Worm (Caenorhabditis elegans) whole organism, L4 larva: ENCODE measurements around the gene B0491.6.
A peak's percentile ranks its signal among the peaks of the same experiment; 100 is the strongest.

ENCODE experiments used
- D1046.2 ChIP-seq: fragments of 200-800 bp; sonication (Bioruptor generic); IDR thresholded peaks from 2 replicates; pipeline ENCODE4 v1.3.6; 2022; ENCODE audit warnings: missing genetic modification characterization, missing compliant biosample characterization
- F10B5.3 ChIP-seq: sonication (generic microtip); optimal IDR thresholded peaks from 2 replicates; lab custom pipeline; 2016; ENCODE audit warnings: mild to moderate bottlenecking, missing genetic modification characterization, missing compliant biosample characterization
- F37D6.2 ChIP-seq: sonication (generic microtip); optimal IDR thresholded peaks from 2 replicates; lab custom pipeline; 2016; ENCODE audit warnings: mild to moderate bottlenecking, missing genetic modification characterization, missing compliant biosample characterization
- F49E8.2 ChIP-seq: sonication (generic microtip); optimal IDR thresholded peaks from 2 replicates; lab custom pipeline; 2016; ENCODE audit warnings: missing compliant biosample characterization, mild to moderate bottlenecking, missing genetic modification characterization, borderline replicate concordance
- T26A8.4 ChIP-seq: fragments of 200-800 bp; sonication (Bioruptor generic); IDR thresholded peaks from 2 replicates; pipeline ENCODE4 v1.3.6; 2022; ENCODE audit warnings: missing genetic modification characterization, missing compliant biosample characterization
- Y105C5A.15 ChIP-seq: fragments of 200-800 bp; sonication (Bioruptor generic); IDR thresholded peaks from 2 replicates; pipeline ENCODE4 v1.3.6; 2022; ENCODE audit warnings: missing genetic modification characterization, missing compliant biosample characterization
- Y48G9A.11 ChIP-seq: fragments of 200-800 bp; sonication (Bioruptor generic); IDR thresholded peaks from 2 replicates; pipeline ENCODE4 v1.3.6; 2022; ENCODE audit warnings: missing genetic modification reagents, missing genetic modification characterization, missing compliant biosample characterization
- Y5F2A.4 ChIP-seq: fragments of 200-800 bp; sonication (Bioruptor generic); optimal IDR thresholded peaks from 2 replicates; lab custom pipeline; 2018; ENCODE audit warnings: mild to moderate bottlenecking, missing genetic modification characterization, missing compliant biosample characterization
- Y75B8A.6 ChIP-seq: fragments of 200-800 bp; sonication (Bioruptor generic); IDR thresholded peaks from 2 replicates; pipeline ENCODE4 v1.3.6; 2022; ENCODE audit warnings: missing genetic modification reagents, missing genetic modification characterization, missing compliant biosample characterization
- ZK546.5 ChIP-seq, 2 experiments: sonication (generic microtip); optimal IDR thresholded peaks; 2 replicates each; lab custom pipeline; 2017; ENCODE audit warnings: missing biosample characterization in 2 of 2, missing genetic modification characterization in 2 of 2
- aly-2 ChIP-seq: sonication (generic microtip); optimal IDR thresholded peaks from 2 replicates; lab custom pipeline; 2018; ENCODE audit warnings: missing biosample characterization, missing genetic modification characterization
- ama-1 ChIP-seq: fragments of 150-350 bp; optimal IDR thresholded peaks from 2 replicates; lab custom pipeline; 2014; ENCODE audit warnings: inconsistent platforms, mixed read lengths
- attf-4 ChIP-seq: sonication (generic microtip); optimal IDR thresholded peaks from 3 replicates; lab custom pipeline; 2017; ENCODE audit warnings: missing biosample characterization, missing genetic modification characterization
- ceh-44 ChIP-seq: fragments of 200-800 bp; sonication (Bioruptor generic); IDR thresholded peaks from 2 replicates; pipeline ENCODE4 v1.3.6; 2022; ENCODE audit warnings: missing genetic modification reagents, missing genetic modification characterization, missing compliant biosample characterization
- daf-12 ChIP-seq: fragments of 150-350 bp; optimal IDR thresholded peaks from 2 replicates; lab custom pipeline; 2014; ENCODE audit warnings: missing biosample characterization, missing genetic modification reagents, missing genetic modification characterization
- daf-19 ChIP-seq: fragments of 200-800 bp; sonication (Bioruptor generic); conservative IDR thresholded peaks from 2 replicates; pipeline ENCODE4 v1.3.6; 2022; ENCODE audit warnings: missing genetic modification characterization, missing compliant biosample characterization
- daf-8 ChIP-seq: fragments of 200-800 bp; sonication (Bioruptor generic); IDR thresholded peaks from 2 replicates; pipeline ENCODE4 v1.3.6; 2022; ENCODE audit warnings: missing genetic modification characterization, missing compliant biosample characterization
- dmd-6 ChIP-seq: fragments of 200-800 bp; sonication (Bioruptor generic); IDR thresholded peaks from 2 replicates; pipeline ENCODE4 v1.3.6; 2022; ENCODE audit warnings: missing genetic modification reagents, missing genetic modification characterization, missing compliant biosample characterization
- dmd-8 ChIP-seq: fragments of 200-800 bp; sonication (Bioruptor generic); IDR thresholded peaks from 2 replicates; pipeline ENCODE4 v1.3.6; 2022; ENCODE audit warnings: missing genetic modification characterization, missing compliant biosample characterization
- dmd-9 ChIP-seq: fragments of 200-800 bp; sonication (Bioruptor generic); IDR thresholded peaks from 2 replicates; pipeline ENCODE4 v1.3.6; 2022; ENCODE audit warnings: missing genetic modification reagents, missing genetic modification characterization, missing compliant biosample characterization
- dve-1 ChIP-seq: sonication (generic microtip); optimal IDR thresholded peaks from 2 replicates; lab custom pipeline; 2017; ENCODE audit warnings: antibody characterized with exemption, mild to moderate bottlenecking, missing genetic modification characterization, missing compliant biosample characterization; ENCODE audit not compliant: insufficient read depth
- egl-27 ChIP-seq: sonication (generic microtip); optimal IDR thresholded peaks from 3 replicates; lab custom pipeline; 2017; ENCODE audit warnings: missing biosample characterization, missing genetic modification reagents, missing genetic modification characterization
- fos-1 ChIP-seq: fragments of 150-350 bp; optimal IDR thresholded peaks from 2 replicates; lab custom pipeline; 2014; ENCODE audit warnings: missing biosample characterization, missing genetic modification characterization
- gei-8 ChIP-seq: fragments of 200-800 bp; sonication (Bioruptor generic); optimal IDR thresholded peaks from 2 replicates; lab custom pipeline; 2018; ENCODE audit warnings: mild to moderate bottlenecking, missing genetic modification characterization, missing compliant biosample characterization
- hmg-1.1 ChIP-seq: fragments of 200-800 bp; sonication (Bioruptor generic); IDR thresholded peaks from 2 replicates; pipeline ENCODE4 v1.3.6; 2022; ENCODE audit warnings: missing genetic modification reagents, missing genetic modification characterization, missing compliant biosample characterization
- jun-1 ChIP-seq: fragments of 150-350 bp; optimal IDR thresholded peaks from 2 replicates; lab custom pipeline; 2014; ENCODE audit warnings: missing biosample characterization, missing genetic modification reagents, missing genetic modification characterization
- lin-29 ChIP-seq: fragments of 200-800 bp; sonication (Bioruptor generic); IDR thresholded peaks from 2 replicates; pipeline ENCODE4 v1.3.6; 2022; ENCODE audit warnings: missing genetic modification reagents, missing genetic modification characterization, missing compliant biosample characterization
- lsy-2 ChIP-seq, 2 experiments: fragments of 150-350 bp in 1 of 2; sonication (generic microtip) in 1 of 2; optimal IDR thresholded peaks; 2 replicates each; lab custom pipeline; 2014 to 2017; ENCODE audit warnings: missing biosample characterization in 2 of 2, missing genetic modification characterization in 2 of 2
- madf-5 ChIP-seq, 2 experiments: fragments of 200-800 bp; sonication (Bioruptor generic); IDR thresholded peaks; 2 replicates each; pipeline ENCODE4 v1.3.6; 2022; ENCODE audit warnings: missing compliant biosample characterization in 2 of 2, missing genetic modification characterization in 2 of 2
- mdt-29 ChIP-seq: fragments of 200-800 bp; sonication (Bioruptor generic); IDR thresholded peaks from 2 replicates; pipeline ENCODE4 v1.3.6; 2022; ENCODE audit warnings: missing genetic modification reagents, missing genetic modification characterization, missing compliant biosample characterization
- mep-1 ChIP-seq: fragments of 150-350 bp; sonication (generic microtip); optimal IDR thresholded peaks from 3 replicates; lab custom pipeline; 2014; ENCODE audit warnings: missing biosample characterization, missing genetic modification characterization
- mxl-2 ChIP-seq: fragments of 200-800 bp; sonication (Bioruptor generic); conservative IDR thresholded peaks from 2 replicates; pipeline ENCODE4 v1.3.6; 2022; ENCODE audit warnings: missing genetic modification reagents, missing genetic modification characterization, missing compliant biosample characterization
- mxl-3 ChIP-seq: fragments of 200-800 bp; sonication (Bioruptor generic); optimal IDR thresholded peaks from 2 replicates; lab custom pipeline; 2018; ENCODE audit warnings: mild to moderate bottlenecking, missing genetic modification characterization, missing compliant biosample characterization
- nhr-111 ChIP-seq: fragments of 200-800 bp; sonication (Bioruptor generic); optimal IDR thresholded peaks from 2 replicates; lab custom pipeline; 2018; ENCODE audit warnings: mild to moderate bottlenecking, missing genetic modification characterization, missing compliant biosample characterization
- nhr-25 ChIP-seq: sonication (generic microtip); optimal IDR thresholded peaks from 2 replicates; lab custom pipeline; 2017; ENCODE audit warnings: missing genetic modification characterization, mild to moderate bottlenecking, missing compliant biosample characterization, antibody characterized with exemption, moderate library complexity, borderline replicate concordance; ENCODE audit not compliant: insufficient read depth
- nhr-6 ChIP-seq: fragments of 150-350 bp; optimal IDR thresholded peaks from 2 replicates; lab custom pipeline; 2014; ENCODE audit warnings: missing biosample characterization, missing genetic modification characterization
- nhr-77 ChIP-seq: fragments of 150-350 bp; optimal IDR thresholded peaks from 2 replicates; lab custom pipeline; 2014; ENCODE audit warnings: missing biosample characterization, missing genetic modification characterization
- pha-4 ChIP-seq, 2 experiments: fragments of 150-350 bp in 1 of 2; fragments of 200-800 bp in 1 of 2; sonication (Bioruptor generic) in 1 of 2; IDR thresholded peaks in 1 of 2; optimal IDR thresholded peaks in 1 of 2; 2 replicates each; pipeline versions ENCODE4 v1.3.6 to Lab custom; 2014 to 2022; ENCODE audit warnings: missing genetic modification characterization in 2 of 2, missing genetic modification reagents in 2 of 2, missing biosample characterization in 1 of 2, missing compliant biosample characterization in 1 of 2
- pqm-1 ChIP-seq: sonication (generic microtip); optimal IDR thresholded peaks from 2 replicates; lab custom pipeline; 2017; ENCODE audit warnings: missing biosample characterization, missing genetic modification characterization
- rbr-2 ChIP-seq: sonication (generic microtip); optimal IDR thresholded peaks from 2 replicates; lab custom pipeline; 2016; ENCODE audit warnings: missing genotype, missing genetic modification characterization, missing compliant biosample characterization
- sdz-12 ChIP-seq: fragments of 200-800 bp; sonication (Bioruptor generic); optimal IDR thresholded peaks from 2 replicates; lab custom pipeline; 2018; ENCODE audit warnings: mild to moderate bottlenecking, missing genetic modification characterization, missing compliant biosample characterization
- set-16 ChIP-seq: fragments of 200-800 bp; sonication (Bioruptor generic); IDR thresholded peaks from 2 replicates; pipeline ENCODE4 v1.3.6; 2022; ENCODE audit warnings: missing genetic modification reagents, missing genetic modification characterization, missing compliant biosample characterization
- snpc-1.2 ChIP-seq: fragments of 200-800 bp; sonication (Bioruptor generic); IDR thresholded peaks from 2 replicates; pipeline ENCODE4 v1.3.6; 2022; ENCODE audit warnings: missing genetic modification reagents, missing genetic modification characterization, missing compliant biosample characterization
- snpc-4 ChIP-seq: fragments of 150-350 bp; optimal IDR thresholded peaks from 2 replicates; lab custom pipeline; 2014; ENCODE audit warnings: missing biosample characterization, missing genetic modification characterization
- spr-1 ChIP-seq: sonication (generic microtip); optimal IDR thresholded peaks from 2 replicates; lab custom pipeline; 2016; ENCODE audit warnings: mild to moderate bottlenecking, missing genetic modification characterization, missing compliant biosample characterization
- tra-1 ChIP-seq: fragments of 200-800 bp; sonication (Bioruptor generic); IDR thresholded peaks from 2 replicates; pipeline ENCODE4 v1.3.6; 2022; ENCODE audit warnings: missing genetic modification reagents, missing genetic modification characterization, missing compliant biosample characterization
- unc-130 ChIP-seq: sonication (generic microtip); optimal IDR thresholded peaks from 2 replicates; lab custom pipeline; 2016; ENCODE audit warnings: missing genetic modification reagents, missing genetic modification characterization, missing compliant biosample characterization
- vab-7 ChIP-seq: fragments of 200-800 bp; sonication (Bioruptor generic); IDR thresholded peaks from 2 replicates; pipeline ENCODE4 v1.3.6; 2022; ENCODE audit warnings: missing genetic modification reagents, missing genetic modification characterization, missing compliant biosample characterization
- zag-1 ChIP-seq: fragments of 150-350 bp; optimal IDR thresholded peaks from 2 replicates; lab custom pipeline; 2014; ENCODE audit warnings: missing biosample characterization, missing genetic modification characterization
- zfp-2 ChIP-seq: sonication (generic microtip); optimal IDR thresholded peaks from 2 replicates; lab custom pipeline; 2016; ENCODE audit warnings: mild to moderate bottlenecking, missing genetic modification characterization, missing compliant biosample characterization
- zfp-3 ChIP-seq: fragments of 200-800 bp; sonication (Bioruptor generic); conservative IDR thresholded peaks from 2 replicates; pipeline ENCODE4 v1.3.6; 2022; ENCODE audit warnings: missing genetic modification reagents, missing genetic modification characterization, missing compliant biosample characterization

B0491.6 gene

DNA sequence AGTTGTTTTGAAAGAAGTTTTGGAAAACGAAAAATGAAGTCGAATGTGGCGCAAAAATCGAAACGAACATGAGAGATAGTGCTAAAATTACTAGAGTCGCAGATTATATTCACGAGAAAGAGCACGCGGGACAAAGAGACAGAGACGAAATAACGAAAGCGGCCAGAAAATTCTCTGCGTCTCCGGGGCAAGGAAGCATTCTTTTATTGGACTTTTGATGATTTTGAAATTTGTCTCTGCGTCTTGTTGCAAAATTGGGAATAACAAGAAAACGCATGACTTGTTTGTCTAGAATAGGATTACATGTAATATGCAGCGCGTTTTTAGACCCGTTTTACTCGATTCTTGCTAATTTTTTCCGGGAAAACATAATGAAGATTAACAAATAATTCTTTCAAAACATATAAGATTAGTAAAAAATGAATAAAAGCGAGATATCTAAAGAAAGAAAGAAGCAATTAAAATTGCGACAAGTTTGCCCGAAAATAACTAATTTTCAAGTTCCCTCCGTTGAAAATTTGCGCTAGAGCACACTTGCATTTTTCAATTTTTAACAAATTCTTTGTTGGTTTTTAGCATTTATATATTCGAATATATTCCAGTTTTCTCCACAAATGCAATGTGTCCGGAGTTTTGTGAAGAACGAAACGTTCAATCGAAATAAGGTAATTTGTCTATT lies at the start of gene B0491.6, which contains the start of gene pigm-1:
TSS of gene B0491.6 (minus strand) at position 466 of the 679 bp plus-strand sequence.
TSS of gene pigm-1 (plus strand) at position 568 of the 679 bp plus-strand sequence.
- TF ChIP-seq F10B5.3 (tag; lab: Kevin White, UChicago) (no peak), attf-4 (tag; lab: Kevin White, UChicago) (no peak), ceh-44 (GFP tag; lab: Robert Waterston, UW) (no peak), D1046.2 (GFP tag; lab: Robert Waterston, UW) (no peak), sdz-12 (GFP tag; lab: Kevin White, UChicago) (no peak), daf-12 (tag; lab: Kevin White, UChicago) (no peak), Y75B8A.6 (no peak), madf-5 (GFP tag; IDR thresholded peaks at IDR 0.05; lab: Robert Waterston, UW) (no peak), nhr-111 (GFP tag; lab: Kevin White, UChicago) (no peak), mxl-2 (GFP tag; lab: Robert Waterston, UW) (no peak), mdt-29 (GFP tag; lab: Robert Waterston, UW) (no peak), Y105C5A.15 (GFP tag; lab: Robert Waterston, UW) (no peak), lsy-2 (tag; optimal IDR thresholded peaks at IDR 0.05; lab: Kevin White, UChicago) (peak; percentile 39 to 82), nhr-6 (tag; lab: Kevin White, UChicago) (no peak), unc-130 (GFP tag; lab: Kevin White, UChicago) (no peak), ZK546.5 (tag; optimal IDR thresholded peaks at IDR 0.05; lab: Kevin White, UChicago) (no peak), aly-2 (tag; lab: Kevin White, UChicago) (no peak), F37D6.2 (peak; percentile 45), spr-1 (tag; lab: Kevin White, UChicago) (peak; percentile 49), set-16 (GFP tag; lab: Robert Waterston, UW) (no peak), zfp-3 (GFP tag; lab: Robert Waterston, UW) (no peak), vab-7 (GFP tag; lab: Robert Waterston, UW) (no peak), dmd-8 (GFP tag; lab: Robert Waterston, UW) (no peak), snpc-1.2 (GFP tag; lab: Robert Waterston, UW) (no peak), daf-19 (GFP tag; lab: Robert Waterston, UW) (no peak), ama-1 (no peak), dve-1 (tag; lab: Kevin White, UChicago) (peak; percentile 76), dmd-6 (peak; percentile 47), rbr-2 (tag; lab: Kevin White, UChicago) (peak; percentile 62), egl-27 (no peak), nhr-77 (tag; lab: Kevin White, UChicago) (no peak), F49E8.2 (tag; lab: Kevin White, UChicago) (no peak), lin-29 (no peak), zag-1 (tag; lab: Kevin White, UChicago) (no peak), jun-1 (no peak), daf-8 (no peak), snpc-4 (tag; lab: Kevin White, UChicago) (no peak), pqm-1 (no peak), nhr-25 (no peak), hmg-1.1 (no peak; the same call in 1 of the 2 replicates), mep-1 (tag; lab: Kevin White, UChicago) (peak; percentile 71), mxl-3 (GFP tag; lab: Kevin White, UChicago) (peak; percentile 6), T26A8.4 (no peak), fos-1 (tag; lab: Kevin White, UChicago) (no peak), gei-8 (GFP tag; lab: Kevin White, UChicago) (no peak), Y48G9A.11 (GFP tag; lab: Robert Waterston, UW) (no peak), Y5F2A.4 (GFP tag; lab: Kevin White, UChicago) (no peak), dmd-9 (GFP tag; lab: Robert Waterston, UW) (no peak), zfp-2 (no peak), pha-4 (GFP tag; IDR thresholded peaks at IDR 0.05; lab: Robert Waterston, UW) (no peak), pha-4 (tag; optimal IDR thresholded peaks at IDR 0.05; lab: Kevin White, UChicago) (no peak), tra-1 (GFP tag; lab: Robert Waterston, UW) (no peak)
